Fruit fly (Drosophila melanogaster): ENCODE measurements around the gene CG12081.

Gene CG12081

dm6 chrX:8558762-8559172, 29.8 kb upstream of the CG12081 start, which contains the start of gene IntS4 (continued):
- TF ChIP-seq CG6808 (GFP tag; optimal IDR thresholded peaks at IDR 0.05): no peak
- TF ChIP-seq Sox102F (GFP tag; optimal IDR thresholded peaks at IDR 0.05): peak; percentile 65
- no peak for TF ChIP-seq CG6854 (GFP tag; optimal IDR thresholded peaks at IDR 0.05)
- no peak for TF ChIP-seq pdm3 (GFP tag; optimal IDR thresholded peaks at IDR 0.05)
- TF ChIP-seq Hr39 (GFP tag; optimal IDR thresholded peaks at IDR 0.05): no peak
- peak; percentile 29 for TF ChIP-seq CG6792 (GFP tag; optimal IDR thresholded peaks at IDR 0.05)
- TF ChIP-seq CG31627 (GFP tag; optimal IDR thresholded peaks at IDR 0.05): peak; percentile 56
- TF ChIP-seq spab (GFP tag; optimal IDR thresholded peaks at IDR 0.05): no peak
- peak; percentile 53 for TF ChIP-seq CG3032 (tag; optimal IDR thresholded peaks at IDR 0.05)
- TF ChIP-seq vri (GFP tag; optimal IDR thresholded peaks at IDR 0.05): no peak
- TF ChIP-seq CG7368 (GFP tag; optimal IDR thresholded peaks at IDR 0.05): no peak
- TF ChIP-seq CG15336 (GFP tag; IDR thresholded peaks at IDR 0.05): 0 out of 2 replicates have a peak, but pooled peaks have one; percentile 43
- TF ChIP-seq Hr4 (GFP tag; optimal IDR thresholded peaks at IDR 0.05): no peak
- TF ChIP-seq CG4318 (GFP tag; optimal IDR thresholded peaks at IDR 0.05): no peak
- TF ChIP-seq OdsH (GFP tag; optimal IDR thresholded peaks at IDR 0.05): no peak
- peak; percentile 76 for TF ChIP-seq CG10631 (GFP tag; optimal IDR thresholded peaks at IDR 0.05)
- TF ChIP-seq Eip75B (GFP tag; optimal IDR thresholded peaks at IDR 0.05): no peak
- TF ChIP-seq ss (GFP tag; optimal IDR thresholded peaks at IDR 0.05): peak in 1 of 2 experiments; percentile 3
- no peak for TF ChIP-seq CG9139 (GFP tag; optimal IDR thresholded peaks at IDR 0.05)
- no peak for TF ChIP-seq Hr38 (GFP tag; optimal IDR thresholded peaks at IDR 0.05)
- TF ChIP-seq CG1621 (tag; optimal IDR thresholded peaks at IDR 0.05): peak; percentile 71
- no peak for TF ChIP-seq fd85E (GFP tag; optimal IDR thresholded peaks at IDR 0.05)
- no peak for TF ChIP-seq CG16779 (tag; optimal IDR thresholded peaks at IDR 0.05)
- peak; percentile 33 for TF ChIP-seq CG11902 (GFP tag; optimal IDR thresholded peaks at IDR 0.05)
- TF ChIP-seq esn (GFP tag; optimal IDR thresholded peaks at IDR 0.05): peak; percentile 74
- TF ChIP-seq Lpt (GFP tag; optimal IDR thresholded peaks at IDR 0.05): no peak
- peak; percentile 55 for TF ChIP-seq cyc (GFP tag; optimal IDR thresholded peaks at IDR 0.05)
- peak; percentile 32; the same call in 1 of the 2 replicates for TF ChIP-seq Gug (GFP tag; IDR thresholded peaks at IDR 0.05)
- TF ChIP-seq CG8119 (GFP tag; IDR thresholded peaks at IDR 0.05): no peak
- TF ChIP-seq Blimp-1 (GFP tag; optimal IDR thresholded peaks at IDR 0.05): peak; percentile 1

- TF ChIP-seq CG6854 (GFP tag; optimal IDR thresholded peaks at IDR 0.05) (no peak), fd59A (GFP tag; optimal IDR thresholded peaks at IDR 0.05) (no peak), CG32006 (GFP tag; optimal IDR thresholded peaks at IDR 0.05) (no peak), CG11902 (GFP tag; optimal IDR thresholded peaks at IDR 0.05) (no peak), eg (GFP tag; IDR thresholded peaks at IDR 0.05) (peak; percentile 21; the same call in 1 of the 3 replicates), CG6808 (GFP tag; optimal IDR thresholded peaks at IDR 0.05) (no peak), cyc (GFP tag; optimal IDR thresholded peaks at IDR 0.05) (peak; percentile 26), Smox (GFP tag; optimal IDR thresholded peaks at IDR 0.05) (peak; percentile 52), Ets21C (GFP tag; optimal IDR thresholded peaks at IDR 0.05) (peak; percentile 27), CG6276 (GFP tag; optimal IDR thresholded peaks at IDR 0.05) (no peak), Hr4 (GFP tag; optimal IDR thresholded peaks at IDR 0.05) (peak; percentile 34), CG10631 (GFP tag; optimal IDR thresholded peaks at IDR 0.05) (no peak), CG9139 (GFP tag; optimal IDR thresholded peaks at IDR 0.05) (no peak), CG31627 (GFP tag; optimal IDR thresholded peaks at IDR 0.05) (peak; percentile 55), spab (GFP tag; optimal IDR thresholded peaks at IDR 0.05) (no peak), acj6 (GFP tag; optimal IDR thresholded peaks at IDR 0.05) (peak; percentile 37), CG15336 (GFP tag; IDR thresholded peaks at IDR 0.05) (no peak), fd85E (GFP tag; optimal IDR thresholded peaks at IDR 0.05) (no peak), svp (GFP tag) (peak; percentile 68), ss (GFP tag; optimal IDR thresholded peaks at IDR 0.05) (peak in 1 of 2 experiments; percentile 60), Eip93F (GFP tag; optimal IDR thresholded peaks at IDR 0.05) (peak; percentile 3), CG8319 (GFP tag; optimal IDR thresholded peaks at IDR 0.05) (no peak), CG10669 (GFP tag; optimal IDR thresholded peaks at IDR 0.05) (no peak), CG4318 (GFP tag; optimal IDR thresholded peaks at IDR 0.05) (no peak), Gug (GFP tag; IDR thresholded peaks at IDR 0.05) (no peak), pdm3 (GFP tag; optimal IDR thresholded peaks at IDR 0.05) (peak; percentile 58), CG11294 (GFP tag; IDR thresholded peaks at IDR 0.05) (no peak), CG11762 (GFP tag; optimal IDR thresholded peaks at IDR 0.05; ENCODE audit: insufficient read depth) (no peak), OdsH (GFP tag; optimal IDR thresholded peaks at IDR 0.05) (peak; percentile 48), Met (GFP tag; optimal IDR thresholded peaks at IDR 0.05) (peak; percentile 43), Lpt (GFP tag; optimal IDR thresholded peaks at IDR 0.05) (no peak), dsx (GFP tag; optimal IDR thresholded peaks at IDR 0.05; ENCODE audit: poor library complexity, severe bottlenecking) (no peak), Eip78C (GFP tag) (peak; percentile 71)
These were observed 28.3 kb upstream of the CG12081 start, which contains the start of the genes CG12112 and Trf4-1 for dm6 chrX:8560087-8560999. Gene CG12112, minus strand, starts transcription at chrX:8560192. Gene Trf4-1, plus strand, starts transcription at chrX:8560322.

Measured in whole organism, prepupa.